Worm (Caenorhabditis elegans): Measurements from ENCODE around the gene snap-29.
A peak's percentile ranks its signal among the peaks of the same experiment; 100 is the strongest.

snap-29 gene

DNA sequence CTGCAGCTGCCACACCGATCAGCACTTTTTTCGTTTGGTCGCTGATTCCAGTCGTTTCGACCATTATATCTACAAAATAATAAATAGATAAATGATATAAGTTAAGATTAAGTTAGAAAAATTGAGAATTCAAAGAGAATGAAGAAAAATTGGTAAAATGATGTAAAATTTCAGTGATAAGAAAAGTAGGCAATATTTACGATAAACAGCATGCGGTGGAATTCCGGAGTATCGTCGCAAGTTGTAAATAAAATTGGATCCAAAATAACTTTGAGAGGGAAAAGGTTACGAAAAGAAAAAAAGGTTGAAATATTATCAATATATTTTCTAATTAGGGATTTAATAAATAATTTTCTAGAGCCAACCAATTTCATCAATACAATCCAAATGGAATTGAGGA is 21.4 kb upstream of the snap-29 start, which contains the start of gene tomm-70:
TSS of gene tomm-70 (minus strand) at position 69 of the 400 bp plus-strand sequence.
- TF ChIP-seq elt-2 (tag; optimal IDR thresholded peaks at IDR 0.05) (peak; percentile 21), sdc-2 (tag; optimal IDR thresholded peaks at IDR 0.05) (no peak)

DNA sequence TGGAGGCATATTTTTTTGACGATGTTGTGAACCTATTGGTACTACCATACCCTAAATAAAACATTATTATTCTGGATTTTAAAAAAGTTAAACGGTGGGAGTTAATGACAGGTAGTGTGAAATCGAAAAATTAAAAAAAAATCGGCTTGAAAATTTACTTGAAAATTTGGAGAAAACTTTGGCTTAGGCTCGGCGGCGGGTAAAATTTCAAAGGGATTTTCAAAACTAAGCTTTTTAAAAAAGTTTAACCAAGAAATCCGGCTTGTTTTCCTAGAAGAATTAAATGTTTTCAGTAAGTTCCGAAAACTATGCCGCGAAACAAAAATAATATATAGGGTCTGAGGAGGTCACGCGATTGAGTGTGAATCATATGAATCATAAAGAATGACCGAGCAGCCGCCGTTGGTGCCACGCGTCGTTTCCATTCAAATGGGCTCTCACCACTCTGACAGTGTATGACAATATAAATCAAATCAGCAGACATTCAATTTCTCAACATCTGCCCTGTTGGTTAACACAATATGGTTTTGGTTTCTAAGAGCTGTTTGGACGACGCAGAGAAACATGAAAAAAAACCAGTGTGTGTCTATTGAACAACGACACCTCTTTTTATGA is 14.9 kb upstream of the snap-29 start, which contains the start of gene aak-1:
TSS of gene aak-1 (minus strand) at position 51 of the 615 bp plus-strand sequence.
- TF ChIP-seq ceh-45 (GFP tag; IDR thresholded peaks at IDR 0.05) (no peak), C38D4.7 (GFP tag; optimal IDR thresholded peaks at IDR 0.05) (no peak), hlh-8 (tag; optimal IDR thresholded peaks at IDR 0.05) (peak; percentile 14)

DNA sequence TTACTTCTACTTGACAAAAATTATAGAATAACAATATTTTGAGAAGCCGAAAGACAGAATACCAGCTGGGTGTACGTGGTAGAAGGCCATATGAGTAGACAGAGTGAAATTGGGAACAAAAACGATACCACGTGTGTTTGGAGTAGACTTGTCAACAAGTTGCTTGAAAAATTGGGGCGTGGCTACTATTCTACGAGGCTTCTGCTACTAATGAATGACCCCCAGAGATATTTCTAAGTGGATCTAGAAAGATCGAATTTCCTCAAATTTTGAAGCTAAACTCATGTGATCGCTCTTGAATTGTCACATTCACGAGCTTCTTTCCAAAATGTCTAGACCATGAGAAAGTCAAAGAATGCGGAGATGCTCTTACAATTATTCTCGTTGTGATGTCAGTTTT is 14.0 kb upstream of the snap-29 start:
- TF ChIP-seq lin-11 (tag; optimal IDR thresholded peaks at IDR 0.05) (no peak), zip-5 (tag; optimal IDR thresholded peaks at IDR 0.05) (no peak), ama-1 (optimal IDR thresholded peaks at IDR 0.05) (no peak), hlh-13 (GFP tag; optimal IDR thresholded peaks at IDR 0.05) (no peak), nhr-11 (tag; optimal IDR thresholded peaks at IDR 0.05) (no peak), elt-4 (tag; optimal IDR thresholded peaks at IDR 0.05) (no peak), tbx-7 (tag; optimal IDR thresholded peaks at IDR 0.05) (no peak), nhr-232 (tag; optimal IDR thresholded peaks at IDR 0.05) (no peak), K02D7.2 (tag; optimal IDR thresholded peaks at IDR 0.05) (no peak), che-1 (tag; optimal IDR thresholded peaks at IDR 0.05) (no peak), hlh-8 (tag; optimal IDR thresholded peaks at IDR 0.05) (no peak), ceh-48 (tag; optimal IDR thresholded peaks at IDR 0.05) (no peak), ceh-9 (tag; optimal IDR thresholded peaks at IDR 0.05) (no peak), K09A11.1 (tag; optimal IDR thresholded peaks at IDR 0.05; ENCODE audit: insufficient read depth) (no peak), sox-2 (GFP tag; IDR thresholded peaks at IDR 0.05) (no peak), ceh-24 (tag; optimal IDR thresholded peaks at IDR 0.05) (no peak), madf-2 (tag; optimal IDR thresholded peaks at IDR 0.05) (no peak)

DNA sequence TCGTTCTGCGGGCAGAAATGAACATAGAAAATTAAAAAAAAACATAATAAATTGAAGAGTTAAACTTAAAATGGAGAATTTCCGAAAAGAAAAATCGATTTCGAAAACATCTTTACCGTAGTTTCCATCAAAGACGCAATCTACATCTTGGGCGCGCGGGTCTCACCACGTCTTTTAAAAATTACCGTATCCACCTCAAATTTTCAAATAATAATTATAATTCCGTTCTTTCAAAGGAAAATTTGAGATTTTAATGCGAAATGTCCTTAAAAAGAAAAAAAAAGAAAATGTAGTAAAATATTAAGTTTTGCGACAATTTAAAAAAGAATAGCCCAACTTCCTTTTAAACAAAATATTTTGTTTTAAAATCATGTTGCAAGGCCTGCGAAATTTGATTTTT is 12.9 kb upstream of the snap-29 start:
- TF ChIP-seq ceh-34 (tag; optimal IDR thresholded peaks at IDR 0.05) (no peak), rnt-1 (tag; optimal IDR thresholded peaks at IDR 0.05) (no peak), zip-5 (tag; optimal IDR thresholded peaks at IDR 0.05) (no peak), pag-3 (tag; optimal IDR thresholded peaks at IDR 0.05; ENCODE audit: borderline replicate concordance) (no peak), hlh-30 (tag; optimal IDR thresholded peaks at IDR 0.05; ENCODE audit: insufficient read depth) (no peak), hlh-15 (tag; optimal IDR thresholded peaks at IDR 0.05) (no peak), ceh-18 (tag; optimal IDR thresholded peaks at IDR 0.05) (no peak), tbx-7 (tag; optimal IDR thresholded peaks at IDR 0.05) (no peak), pha-4 (tag; optimal IDR thresholded peaks at IDR 0.05) (no peak), ttx-3 (tag; optimal IDR thresholded peaks at IDR 0.05) (no peak), dve-1 (tag; optimal IDR thresholded peaks at IDR 0.05) (no peak), pha-2 (tag; optimal IDR thresholded peaks at IDR 0.05) (no peak), sdc-2 (tag; optimal IDR thresholded peaks at IDR 0.05) (no peak), ceh-22 (tag; optimal IDR thresholded peaks at IDR 0.05) (no peak)

DNA sequence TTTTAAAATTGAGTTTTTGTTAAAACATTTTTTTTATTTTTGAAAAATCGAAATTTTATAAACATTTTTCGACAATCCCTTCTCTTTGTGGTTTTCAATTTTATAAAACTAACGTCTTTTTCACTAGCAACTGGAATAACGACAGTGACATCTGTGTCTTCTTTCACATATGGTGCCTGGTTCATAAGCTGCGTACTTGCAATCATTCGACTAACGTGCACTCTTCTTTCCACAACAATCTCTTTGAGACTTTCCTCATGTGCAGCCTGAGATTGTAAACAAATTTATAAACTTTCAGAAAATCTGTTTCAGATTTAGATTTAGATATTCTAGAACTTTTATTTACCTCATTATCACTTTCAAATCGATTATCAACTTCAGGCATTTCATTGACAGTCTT is 11.0 kb upstream of the snap-29 start:
- TF ChIP-seq unc-86 (tag; optimal IDR thresholded peaks at IDR 0.05) (no peak), ceh-30 (tag; optimal IDR thresholded peaks at IDR 0.05) (no peak), hlh-8 (tag; optimal IDR thresholded peaks at IDR 0.05) (peak; percentile 71)
